Worm (Caenorhabditis elegans) whole organism, early embryonic: ENCODE results near the gene F13E9.15.

Source experiments
- B0310.2 ChIP-seq: sonication (generic microtip); optimal IDR thresholded peaks from 2 replicates; lab custom pipeline; 2016; ENCODE audit warnings: mild to moderate bottlenecking, missing genetic modification characterization, missing compliant biosample characterization
- F13C5.2 ChIP-seq: sonication (generic microtip); optimal IDR thresholded peaks from 2 replicates; lab custom pipeline; 2017; ENCODE audit warnings: mild to moderate bottlenecking, missing genetic modification characterization, inconsistent platforms, missing compliant biosample characterization
- aly-1 ChIP-seq: sonication (generic microtip); optimal IDR thresholded peaks from 2 replicates; lab custom pipeline; 2016; ENCODE audit warnings: missing genetic modification characterization, missing compliant biosample characterization
- ama-1 ChIP-seq: fragments of 150-350 bp; optimal IDR thresholded peaks from 2 replicates; lab custom pipeline; 2014
- ceh-13 ChIP-seq: fragments of 200-800 bp; sonication (Bioruptor generic); optimal IDR thresholded peaks from 2 replicates; lab custom pipeline; 2018; ENCODE audit warnings: mild to moderate bottlenecking, missing genetic modification characterization, missing compliant biosample characterization
- ceh-36 ChIP-seq: sonication (generic microtip); optimal IDR thresholded peaks from 2 replicates; lab custom pipeline; 2016; ENCODE audit warnings: missing genetic modification characterization, inconsistent platforms, missing compliant biosample characterization
- ets-7 ChIP-seq: sonication (generic microtip); optimal IDR thresholded peaks from 2 replicates; lab custom pipeline; 2016; ENCODE audit warnings: missing genotype, missing genetic modification characterization, missing compliant biosample characterization
- flt-1 ChIP-seq: fragments of 200-800 bp; sonication (Bioruptor generic); IDR thresholded peaks from 2 replicates; pipeline ENCODE4 v1.3.6; 2022; ENCODE audit warnings: missing genetic modification characterization, missing compliant biosample characterization
- hmbx-1 ChIP-seq: sonication (generic microtip); optimal IDR thresholded peaks from 2 replicates; lab custom pipeline; 2016; ENCODE audit warnings: mild to moderate bottlenecking, missing genetic modification characterization, missing compliant biosample characterization
- hmg-4 ChIP-seq: fragments of 200-800 bp; sonication (Bioruptor generic); optimal IDR thresholded peaks from 2 replicates; lab custom pipeline; 2018; ENCODE audit warnings: mild to moderate bottlenecking, missing genetic modification characterization, missing compliant biosample characterization
- hnd-1 ChIP-seq: sonication (generic microtip); optimal IDR thresholded peaks from 2 replicates; lab custom pipeline; 2016; ENCODE audit warnings: missing genetic modification characterization, missing compliant biosample characterization
- pes-1 ChIP-seq: fragments of 200-800 bp; sonication (Bioruptor generic); IDR thresholded peaks from 2 replicates; pipeline ENCODE4 v1.3.6; 2022; ENCODE audit warnings: missing genetic modification reagents, missing genetic modification characterization, missing compliant biosample characterization
- scrt-1 ChIP-seq: fragments of 200-800 bp; sonication (Bioruptor generic); IDR thresholded peaks from 2 replicates; pipeline ENCODE4 v1.3.6; 2022; ENCODE audit warnings: missing genetic modification characterization, missing compliant biosample characterization
- sea-1 ChIP-seq: fragments of 200-800 bp; sonication (Bioruptor generic); conservative IDR thresholded peaks from 2 replicates; pipeline ENCODE4 v1.3.6; 2022; ENCODE audit warnings: missing genetic modification characterization, missing compliant biosample characterization
- tbx-11 ChIP-seq: fragments of 200-800 bp; sonication (Bioruptor generic); IDR thresholded peaks from 2 replicates; pipeline ENCODE4 v1.3.6; 2022; ENCODE audit warnings: missing genetic modification characterization, missing compliant biosample characterization
- tbx-37 ChIP-seq: fragments of 200-800 bp; sonication (Bioruptor generic); conservative IDR thresholded peaks from 2 replicates; pipeline ENCODE4 v1.3.6; 2022; ENCODE audit warnings: missing genetic modification reagents, missing genetic modification characterization, missing compliant biosample characterization
- tra-4 ChIP-seq: sonication (generic microtip); optimal IDR thresholded peaks from 2 replicates; lab custom pipeline; 2017; ENCODE audit warnings: missing genetic modification characterization, missing compliant biosample characterization

Gene F13E9.15

ce11 chrIV:10919770-10920169 is 30.1 kb upstream of the F13E9.15 start, which contains the start of gene rbr-2:
TSS of gene rbr-2 (plus strand) at chrIV:10920070.
- no peak for TF ChIP-seq sea-1
- TF ChIP-seq hmg-4 (GFP tag; lab: Kevin White, UChicago): no peak
- no peak for TF ChIP-seq tra-4 (tag; lab: Kevin White, UChicago)
- TF ChIP-seq ceh-13 (GFP tag; lab: Kevin White, UChicago): no peak
- TF ChIP-seq tbx-37 (GFP tag; lab: Robert Waterston, UW): no peak

ce11 chrIV:10918877-10919560 is 29.3 kb upstream of the F13E9.15 start:
- TF ChIP-seq flt-1 (GFP tag; lab: Robert Waterston, UW): no peak
- peak; percentile 13 for TF ChIP-seq hmg-4 (GFP tag; lab: Kevin White, UChicago)
- TF ChIP-seq F13C5.2 (tag; lab: Kevin White, UChicago): peak; percentile 51

ce11 chrIV:10916134-10916533 is 26.5 kb upstream of the F13E9.15 start:
- no peak for TF ChIP-seq scrt-1
- no peak for TF ChIP-seq ceh-36 (tag; lab: Kevin White, UChicago)
- TF ChIP-seq tra-4 (tag; lab: Kevin White, UChicago): no peak
- TF ChIP-seq ama-1 (lab: Kevin White, UChicago): no peak
- TF ChIP-seq tbx-11 (GFP tag; lab: Robert Waterston, UW): no peak
- TF ChIP-seq hmg-4 (GFP tag; lab: Kevin White, UChicago): no peak
- no peak for TF ChIP-seq hmbx-1 (tag; lab: Kevin White, UChicago)
- no peak for TF ChIP-seq F13C5.2 (tag; lab: Kevin White, UChicago)
- no peak for TF ChIP-seq B0310.2 (tag; lab: Kevin White, UChicago)
- TF ChIP-seq hnd-1 (tag; lab: Kevin White, UChicago): no peak
- TF ChIP-seq sea-1: no peak
- TF ChIP-seq flt-1 (GFP tag; lab: Robert Waterston, UW): no peak
- TF ChIP-seq tbx-37 (GFP tag; lab: Robert Waterston, UW): no peak
- no peak for TF ChIP-seq pes-1 (GFP tag; lab: Robert Waterston, UW)

ce11 chrIV:10915388-10915787 is 25.7 kb upstream of the F13E9.15 start, which contains the start of gene ZK593.3:
TSS of gene ZK593.3 (plus strand) at chrIV:10915688.
- no peak for TF ChIP-seq hnd-1 (tag; lab: Kevin White, UChicago)
- no peak for TF ChIP-seq hmbx-1 (tag; lab: Kevin White, UChicago)
- no peak for TF ChIP-seq ets-7 (tag; lab: Kevin White, UChicago)
- no peak for TF ChIP-seq hmg-4 (GFP tag; lab: Kevin White, UChicago)
- TF ChIP-seq aly-1 (tag; lab: Kevin White, UChicago): no peak
- no peak for TF ChIP-seq F13C5.2 (tag; lab: Kevin White, UChicago)
- TF ChIP-seq pes-1 (GFP tag; lab: Robert Waterston, UW): no peak

- TF ChIP-seq hmbx-1 (tag; lab: Kevin White, UChicago) (no peak), ceh-13 (GFP tag; lab: Kevin White, UChicago) (no peak), ceh-36 (tag; lab: Kevin White, UChicago) (no peak), B0310.2 (tag; lab: Kevin White, UChicago) (no peak), tbx-11 (GFP tag; lab: Robert Waterston, UW) (no peak), tbx-37 (GFP tag; lab: Robert Waterston, UW) (no peak), aly-1 (tag; lab: Kevin White, UChicago) (no peak), pes-1 (GFP tag; lab: Robert Waterston, UW) (no peak), F13C5.2 (tag; lab: Kevin White, UChicago) (no peak), hnd-1 (tag; lab: Kevin White, UChicago) (no peak), sea-1 (no peak), ets-7 (tag; lab: Kevin White, UChicago) (no peak), tra-4 (tag; lab: Kevin White, UChicago) (no peak), ama-1 (lab: Kevin White, UChicago) (no peak), scrt-1 (no peak), hmg-4 (GFP tag; lab: Kevin White, UChicago) (no peak), flt-1 (GFP tag; lab: Robert Waterston, UW) (no peak)
Observed at ce11 chrIV:10913081-10913480, 23.4 kb upstream of the F13E9.15 start, which contains the start of gene ZK593.2. TSS of gene ZK593.2 (plus strand) at chrIV:10913381.

- TF ChIP-seq flt-1 (GFP tag; lab: Robert Waterston, UW) (no peak), pes-1 (GFP tag; lab: Robert Waterston, UW) (no peak), B0310.2 (tag; lab: Kevin White, UChicago) (no peak), tra-4 (tag; lab: Kevin White, UChicago) (no peak), aly-1 (tag; lab: Kevin White, UChicago) (no peak), F13C5.2 (tag; lab: Kevin White, UChicago) (no peak), tbx-37 (GFP tag; lab: Robert Waterston, UW) (no peak), scrt-1 (no peak), ceh-13 (GFP tag; lab: Kevin White, UChicago) (no peak), tbx-11 (GFP tag; lab: Robert Waterston, UW) (no peak), ets-7 (tag; lab: Kevin White, UChicago) (no peak), ceh-36 (tag; lab: Kevin White, UChicago) (no peak), hnd-1 (tag; lab: Kevin White, UChicago) (no peak)
Observed at ce11 chrIV:10909708-10910107, 20.0 kb upstream of the F13E9.15 start, which contains the start of gene pyk-2. TSS of gene pyk-2 (plus strand) at chrIV:10909913.

- no peak for TF ChIP-seq aly-1 (tag; lab: Kevin White, UChicago)
- TF ChIP-seq B0310.2 (tag; lab: Kevin White, UChicago): no peak
- TF ChIP-seq sea-1: no peak
- TF ChIP-seq hmbx-1 (tag; lab: Kevin White, UChicago): no peak
- TF ChIP-seq ama-1 (lab: Kevin White, UChicago): no peak
- no peak for TF ChIP-seq tra-4 (tag; lab: Kevin White, UChicago)
- no peak for TF ChIP-seq ceh-36 (tag; lab: Kevin White, UChicago)
- TF ChIP-seq ets-7 (tag; lab: Kevin White, UChicago): no peak
- no peak for TF ChIP-seq scrt-1
- no peak for TF ChIP-seq hmg-4 (GFP tag; lab: Kevin White, UChicago)
- no peak for TF ChIP-seq tbx-11 (GFP tag; lab: Robert Waterston, UW)
- TF ChIP-seq tbx-37 (GFP tag; lab: Robert Waterston, UW): no peak
- no peak for TF ChIP-seq pes-1 (GFP tag; lab: Robert Waterston, UW)
- no peak for TF ChIP-seq F13C5.2 (tag; lab: Kevin White, UChicago)
- TF ChIP-seq ceh-13 (GFP tag; lab: Kevin White, UChicago): no peak
- no peak for TF ChIP-seq flt-1 (GFP tag; lab: Robert Waterston, UW)
- no peak for TF ChIP-seq hnd-1 (tag; lab: Kevin White, UChicago)
Observed at ce11 chrIV:10909206-10909605, 19.5 kb upstream of the F13E9.15 start, which contains the start of gene ZK596.2. TSS of gene ZK596.2 (minus strand) at chrIV:10909306.
